Worm (Caenorhabditis elegans): ENCODE results near the gene F28C6.8.

DNA sequence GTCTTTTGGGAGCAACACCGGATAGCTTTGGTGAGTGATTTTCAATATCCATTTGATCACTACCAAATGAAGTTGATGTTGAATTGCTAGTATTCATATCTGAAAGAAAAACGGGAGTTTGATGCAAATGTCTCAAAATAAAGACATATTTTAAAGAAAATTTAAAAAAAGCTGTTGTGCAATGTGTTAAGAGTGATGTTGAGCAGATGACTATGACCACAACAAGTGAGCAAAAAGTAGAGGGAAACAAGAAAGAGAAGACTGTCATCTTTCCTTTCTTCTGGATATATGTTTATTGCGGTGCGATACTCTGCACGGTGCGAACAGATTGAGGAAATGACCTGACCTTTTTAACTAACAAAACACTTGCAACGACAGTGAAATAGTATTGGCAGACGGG lies 16.7 kb downstream of the F28C6.8 start, which contains the start of gene T22C8.4:
- TF ChIP-seq dao-5 (tag; optimal IDR thresholded peaks at IDR 0.05) (no peak), him-1 (tag; optimal IDR thresholded peaks at IDR 0.05) (no peak)

All from whole organism, L4/young adult.